Fruit fly (Drosophila melanogaster) whole organism, embryonic: ENCODE measurements around the gene CG11828.

Experiments used
- ATbp ChIP-seq: fragments of 200-800 bp; sonication (Bioruptor generic); optimal IDR thresholded peaks from 2 replicates; lab custom pipeline; 2017; ENCODE audit warnings: missing biosample characterization, mild to moderate bottlenecking, missing genetic modification characterization, missing genetic modification reagents
- Awh ChIP-seq: fragments of 200-800 bp; sonication (Bioruptor generic); IDR thresholded peaks from 2 replicates; pipeline ENCODE4, ENCODE4 v1.3.6; 2022; ENCODE audit warnings: missing biosample characterization, missing genetic modification characterization
- BtbVII ChIP-seq: fragments of 200-800 bp; sonication (Bioruptor generic); optimal IDR thresholded peaks from 3 replicates; lab custom pipeline; 2017; ENCODE audit warnings: missing biosample characterization, mild to moderate bottlenecking, missing genetic modification characterization
- CG11456 ChIP-seq: fragments of 200-800 bp; sonication (Bioruptor generic); IDR thresholded peaks from 3 replicates; pipeline ENCODE4 v1.3.6; 2022; ENCODE audit warnings: missing biosample characterization, missing genetic modification characterization
- CG12769 ChIP-seq: fragments of 200-800 bp; sonication (Bioruptor generic); optimal IDR thresholded peaks from 2 replicates; lab custom pipeline; 2019; ENCODE audit warnings: missing biosample characterization, mild to moderate bottlenecking, missing genetic modification characterization, moderate library complexity
- CG13424 ChIP-seq: fragments of 200-800 bp; sonication (Bioruptor generic); optimal IDR thresholded peaks from 2 replicates; lab custom pipeline; 2019; ENCODE audit warnings: missing biosample characterization, mild to moderate bottlenecking, missing genetic modification characterization, moderate library complexity
- CG13894 ChIP-seq: fragments of 200-800 bp; sonication (Bioruptor generic); optimal IDR thresholded peaks from 3 replicates; lab custom pipeline; 2018; ENCODE audit warnings: missing biosample characterization, mild to moderate bottlenecking, missing genetic modification characterization, moderate library complexity
- CG14860 ChIP-seq: fragments of 200-800 bp; sonication (Bioruptor generic); IDR thresholded peaks from 3 replicates; pipeline ENCODE4 v1.3.6; 2022; ENCODE audit warnings: missing biosample characterization, missing genetic modification characterization; ENCODE audit not compliant: partially characterized antibody
- CG17359 ChIP-seq: fragments of 200-800 bp; sonication (Bioruptor generic); optimal IDR thresholded peaks from 3 replicates; lab custom pipeline; 2018; ENCODE audit warnings: missing biosample characterization, mild to moderate bottlenecking, missing genetic modification characterization, moderate library complexity
- CG17361 ChIP-seq: fragments of 200-800 bp; sonication (Bioruptor generic); IDR thresholded peaks from 3 replicates; pipeline ENCODE4 v1.3.6; 2022; ENCODE audit warnings: missing biosample characterization, missing genetic modification characterization
- CG18011 ChIP-seq: fragments of 200-800 bp; sonication (Bioruptor generic); optimal IDR thresholded peaks from 2 replicates; lab custom pipeline; 2017; ENCODE audit warnings: missing biosample characterization, missing genetic modification characterization, mild to moderate bottlenecking, moderate library complexity, missing genotype
- CG33213 ChIP-seq: fragments of 200-800 bp; sonication (Bioruptor generic); optimal IDR thresholded peaks from 3 replicates; lab custom pipeline; 2016; ENCODE audit warnings: missing biosample characterization, missing genetic modification characterization
- CG4404 ChIP-seq: fragments of 200-800 bp; sonication (Bioruptor generic); IDR thresholded peaks from 2 replicates; pipeline ENCODE4 v1.3.6; 2022; ENCODE audit warnings: missing biosample characterization, missing genetic modification characterization
- CG4854 ChIP-seq: fragments of 200-800 bp; sonication (Bioruptor generic); optimal IDR thresholded peaks from 2 replicates; lab custom pipeline; 2016; ENCODE audit warnings: missing biosample characterization, missing genetic modification characterization, inconsistent platforms
- CG5245 ChIP-seq: fragments of 200-800 bp; sonication (Bioruptor generic); optimal IDR thresholded peaks from 3 replicates; lab custom pipeline; 2016; ENCODE audit warnings: missing biosample characterization, missing genetic modification characterization
- CG7357 ChIP-seq: fragments of 200-800 bp; sonication (Bioruptor generic); IDR thresholded peaks from 3 replicates; pipeline ENCODE4 v1.3.6; 2022; ENCODE audit warnings: missing biosample characterization, missing genetic modification characterization
- CG9817 ChIP-seq: fragments of 200-800 bp; sonication (Bioruptor generic); optimal IDR thresholded peaks from 2 replicates; lab custom pipeline; 2018; ENCODE audit warnings: missing biosample characterization, mild to moderate bottlenecking, missing genetic modification characterization, moderate library complexity
- CoRest ChIP-seq: fragments of 200-800 bp; sonication (Bioruptor generic); optimal IDR thresholded peaks from 3 replicates; lab custom pipeline; 2018; ENCODE audit warnings: missing biosample characterization, mild to moderate bottlenecking, missing genetic modification characterization, moderate library complexity
- D19B ChIP-seq: fragments of 200-800 bp; sonication (Bioruptor generic); optimal IDR thresholded peaks from 2 replicates; lab custom pipeline; 2017; ENCODE audit warnings: missing biosample characterization, mild to moderate bottlenecking, missing genetic modification characterization
- Ets65A ChIP-seq: fragments of 200-800 bp; sonication (Bioruptor generic); peaks from one replicate; lab custom pipeline; 2016; ENCODE audit warnings: missing biosample characterization, missing genetic modification characterization
- Gug ChIP-seq: fragments of 200-800 bp; sonication (Bioruptor generic); IDR thresholded peaks from 4 replicates; pipeline ENCODE4 v1.3.6; 2022; ENCODE audit warnings: missing biosample characterization, missing genetic modification characterization
- Hr51 ChIP-seq, 2 experiments: fragments of 200-800 bp; sonication (Bioruptor generic); optimal IDR thresholded peaks; 2 replicates in 1 of 2; 3 replicates in 1 of 2; lab custom pipeline; 2016 to 2018; ENCODE audit warnings: missing biosample characterization in 2 of 2, missing genetic modification characterization in 2 of 2, mild to moderate bottlenecking in 1 of 2, moderate library complexity in 1 of 2
- Mrtf ChIP-seq: fragments of 200-800 bp; sonication (Bioruptor generic); IDR thresholded peaks from 3 replicates; pipeline ENCODE4 v1.3.6; 2022; ENCODE audit warnings: missing biosample characterization, missing genetic modification characterization
- Nf-YC ChIP-seq: fragments of 200-800 bp; optimal IDR thresholded peaks from 3 replicates; lab custom pipeline; 2019; ENCODE audit warnings: missing biosample characterization, mild to moderate bottlenecking, missing genetic modification characterization, moderate library complexity
- Opbp ChIP-seq: fragments of 200-800 bp; sonication (Bioruptor generic); IDR thresholded peaks from 3 replicates; pipeline ENCODE4 v1.3.6; 2022; ENCODE audit warnings: missing biosample characterization, missing genetic modification characterization; ENCODE audit not compliant: partially characterized antibody
- Ravus ChIP-seq: fragments of 200-800 bp; sonication (Bioruptor generic); IDR thresholded peaks from 2 replicates; pipeline ENCODE4 v1.3.6; 2022; ENCODE audit warnings: missing biosample characterization, missing genetic modification characterization
- Sin3A ChIP-seq: fragments of >200 bp; optimal IDR thresholded peaks from 2 replicates; lab custom pipeline; 2018
- Sox102F ChIP-seq: fragments of 200-800 bp; sonication (Bioruptor generic); optimal IDR thresholded peaks from 2 replicates; lab custom pipeline; 2018; ENCODE audit warnings: missing biosample characterization, mild to moderate bottlenecking, missing genetic modification characterization, moderate library complexity
- Spps ChIP-seq: fragments of 200-800 bp; sonication (Bioruptor generic); optimal IDR thresholded peaks from 2 replicates; lab custom pipeline; 2018; ENCODE audit warnings: missing biosample characterization, mild to moderate bottlenecking, missing genetic modification characterization
- Sry-β ChIP-seq: fragments of 200-800 bp; sonication (Bioruptor generic); optimal IDR thresholded peaks from 2 replicates; lab custom pipeline; 2018; ENCODE audit warnings: missing biosample characterization, mild to moderate bottlenecking, missing genetic modification characterization, moderate library complexity
- Sry-δ ChIP-seq: fragments of 200-800 bp; sonication (Bioruptor generic); optimal IDR thresholded peaks from 2 replicates; lab custom pipeline; 2016; ENCODE audit warnings: missing biosample characterization, missing genetic modification characterization
- Trl ChIP-seq, 3 experiments: fragments of >200 bp in 2 of 3; fragments of 200-800 bp in 1 of 3; sonication (Bioruptor generic) in 1 of 3; optimal IDR thresholded peaks; 2 replicates in 1 of 3; 3 replicates in 2 of 3; lab custom pipeline; 2016 to 2017; ENCODE audit warnings: missing biosample characterization in 1 of 3, missing genetic modification characterization in 1 of 3
- Vsx1 ChIP-seq: fragments of 200-800 bp; sonication (Bioruptor generic); optimal IDR thresholded peaks from 2 replicates; lab custom pipeline; 2017; ENCODE audit warnings: missing biosample characterization, mild to moderate bottlenecking, missing genetic modification characterization, missing genetic modification reagents
- ap ChIP-seq: fragments of 200-800 bp; sonication (Bioruptor generic); IDR thresholded peaks from 2 replicates; pipeline ENCODE4 v1.3.6; 2022; ENCODE audit warnings: missing biosample characterization, missing genetic modification characterization
- bab2 ChIP-seq: fragments of 200-800 bp; sonication (Bioruptor generic); optimal IDR thresholded peaks from 2 replicates; lab custom pipeline; 2016; ENCODE audit warnings: missing biosample characterization, missing genetic modification characterization
- bowl ChIP-seq: fragments of 200-800 bp; sonication (Bioruptor generic); IDR thresholded peaks from 2 replicates; pipeline ENCODE4 v1.3.6; 2022; ENCODE audit warnings: missing biosample characterization, missing genetic modification characterization
- bsh ChIP-seq, 2 experiments: fragments of 200-800 bp; sonication (Bioruptor generic); optimal IDR thresholded peaks; 2 replicates each; lab custom pipeline; 2017 to 2018; ENCODE audit warnings: mild to moderate bottlenecking in 2 of 2, missing biosample characterization in 2 of 2, missing genetic modification characterization in 2 of 2, moderate library complexity in 1 of 2
- cg ChIP-seq: fragments of 200-800 bp; sonication (Bioruptor generic); optimal IDR thresholded peaks from 3 replicates; lab custom pipeline; 2019; ENCODE audit warnings: missing biosample characterization, mild to moderate bottlenecking, missing genetic modification characterization, moderate library complexity
- dmrt99B ChIP-seq: fragments of 200-800 bp; sonication (Bioruptor generic); optimal IDR thresholded peaks from 2 replicates; lab custom pipeline; 2018; ENCODE audit warnings: missing biosample characterization, mild to moderate bottlenecking, missing genetic modification characterization, moderate library complexity
- ewg ChIP-seq: fragments of 200-800 bp; sonication (Bioruptor generic); optimal IDR thresholded peaks from 3 replicates; lab custom pipeline; 2017; ENCODE audit warnings: mild to moderate bottlenecking, missing biosample characterization, missing genetic modification reagents, missing genetic modification characterization
- fd3F ChIP-seq: fragments of 200-800 bp; sonication (Bioruptor generic); optimal IDR thresholded peaks from 2 replicates; lab custom pipeline; 2018; ENCODE audit warnings: missing biosample characterization, mild to moderate bottlenecking, missing genetic modification characterization, moderate library complexity
- fru ChIP-seq: fragments of >200 bp; optimal IDR thresholded peaks from 2 replicates; lab custom pipeline; 2017
- gcm ChIP-seq: fragments of 200-800 bp; sonication (Bioruptor generic); optimal IDR thresholded peaks from 2 replicates; lab custom pipeline; 2019; ENCODE audit warnings: missing biosample characterization, mild to moderate bottlenecking, missing genetic modification characterization, moderate library complexity
- kni ChIP-seq: fragments of 200-800 bp; sonication (Bioruptor generic); optimal IDR thresholded peaks from 3 replicates; lab custom pipeline; 2017; ENCODE audit warnings: mild to moderate bottlenecking, missing biosample characterization, missing genetic modification reagents, missing genetic modification characterization
- lmd ChIP-seq: fragments of 200-800 bp; sonication (Bioruptor generic); IDR thresholded peaks from 2 replicates; pipeline ENCODE4 v1.3.6; 2022; ENCODE audit warnings: missing biosample characterization, missing genetic modification characterization
- salm ChIP-seq: fragments of 200-800 bp; sonication (Bioruptor generic); optimal IDR thresholded peaks from 2 replicates; lab custom pipeline; 2018; ENCODE audit warnings: missing biosample characterization, mild to moderate bottlenecking, missing genetic modification characterization
- sisA ChIP-seq: fragments of 200-800 bp; sonication (Bioruptor generic); IDR thresholded peaks from 2 replicates; pipeline ENCODE4 v1.3.6; 2022; ENCODE audit warnings: missing biosample characterization, missing genetic modification characterization
- sob ChIP-seq: fragments of 200-800 bp; sonication (Bioruptor generic); IDR thresholded peaks from 2 replicates; pipeline ENCODE4 v1.3.6; 2022; ENCODE audit warnings: missing biosample characterization, missing genetic modification characterization
- stc ChIP-seq: fragments of 200-800 bp; sonication (Bioruptor generic); IDR thresholded peaks from 2 replicates; pipeline ENCODE4 v1.3.6; 2022; ENCODE audit warnings: missing biosample characterization, missing genetic modification characterization
- ttk ChIP-seq: fragments of 200-800 bp; sonication (Bioruptor generic); IDR thresholded peaks from 2 replicates; pipeline ENCODE4 v2.1.2; 2022; ENCODE audit warnings: missing biosample characterization, missing genetic modification characterization

The CG11828 gene

dm6 chr3R:28911758-28912157 is 11.1 kb upstream of the CG11828 start (continued):
- TF ChIP-seq CG13894 (no peak), CG4854 (GFP tag; lab: Kevin White, UChicago) (no peak), kni (no peak), sisA (GFP tag; lab: Robert Waterston, UW) (peak; percentile 79), bowl (GFP tag; lab: Robert Waterston, UW) (0 out of 2 replicates have a peak, but pooled peaks have one; percentile 25), Awh (GFP tag; lab: Robert Waterston, UW) (peak; percentile 78; the same call in 1 of the 2 replicates), cg (GFP tag; lab: Kevin White, UChicago) (no peak), CG7357 (GFP tag; lab: Robert Waterston, UW) (peak; percentile 68), stc (GFP tag; lab: Robert Waterston, UW) (peak; percentile 80), CoRest (tag; lab: Kevin White, UChicago) (peak; percentile 78), Vsx1 (GFP tag; lab: Kevin White, UChicago) (no peak), CG12769 (tag; lab: Kevin White, UChicago) (peak; percentile 91), CG17359 (tag; lab: Kevin White, UChicago) (peak; percentile 81), bab2 (peak; percentile 77), Opbp (no peak), ATbp (GFP tag; lab: Kevin White, UChicago) (peak; percentile 68), salm (tag; lab: Kevin White, UChicago) (peak; percentile 40), fd3F (GFP tag; lab: Kevin White, UChicago) (peak; percentile 49), Gug (GFP tag; lab: Robert Waterston, UW) (peak; percentile 83), ttk (GFP tag; lab: Robert Waterston, UW) (peak; percentile 83), CG14860 (peak; percentile 58; the same call in 1 of the 3 replicates), bsh (GFP tag; optimal IDR thresholded peaks at IDR 0.05; lab: Kevin White, UChicago) (peak; percentile 25 to 85), CG4404 (GFP tag; lab: Robert Waterston, UW) (peak; percentile 58), CG5245 (peak; percentile 54), BtbVII (GFP tag; lab: Kevin White, UChicago) (no peak), CG18011 (GFP tag; lab: Kevin White, UChicago) (no peak), Sox102F (GFP tag; lab: Kevin White, UChicago) (peak; percentile 87), Spps (tag; lab: Kevin White, UChicago) (no peak), Hr51 (GFP tag; optimal IDR thresholded peaks at IDR 0.05; lab: Kevin White, UChicago) (peak; percentile 28 to 74), CG33213 (no peak), CG9817 (peak; percentile 56), Sry-β (GFP tag; lab: Kevin White, UChicago) (no peak), CG11456 (GFP tag; lab: Robert Waterston, UW) (peak; percentile 84), CG17361 (no peak; the same call in 2 of the 3 replicates), Trl (optimal IDR thresholded peaks at IDR 0.05; lab: Kevin White, UChicago) (peak in 1 of 2 experiments; percentile 25), Trl (GFP tag; optimal IDR thresholded peaks at IDR 0.05; lab: Kevin White, UChicago) (peak; percentile 59), Nf-YC (no peak), fru (lab: Kevin White, UChicago) (no peak), Mrtf (GFP tag; lab: Robert Waterston, UW) (peak; percentile 68), Ets65A (peak; percentile 96), lmd (GFP tag; lab: Robert Waterston, UW) (peak; percentile 87), Ravus (peak; percentile 48), dmrt99B (tag; lab: Kevin White, UChicago) (peak; percentile 83), ap (GFP tag; lab: Robert Waterston, UW) (peak; percentile 80), Sin3A (no peak), ewg (GFP tag; lab: Kevin White, UChicago) (peak; percentile 60), Sry-δ (GFP tag; lab: Kevin White, UChicago) (peak; percentile 33), CG13424 (tag; lab: Kevin White, UChicago) (peak; percentile 72), D19B (GFP tag; lab: Kevin White, UChicago) (peak; percentile 93), sob (GFP tag; lab: Robert Waterston, UW) (peak; percentile 79), gcm (GFP tag; lab: Kevin White, UChicago) (no peak)
